Worm (Caenorhabditis elegans) whole organism, late embryonic: ENCODE data around the gene fbxc-58.

ENCODE experiments used
- ama-1 ChIP-seq: fragments of 150-350 bp; optimal IDR thresholded peaks from 2 replicates; lab custom pipeline; 2014
- ceh-34 ChIP-seq: sonication (generic microtip); optimal IDR thresholded peaks from 2 replicates; lab custom pipeline; 2016; ENCODE audit warnings: mild to moderate bottlenecking, missing genetic modification characterization, missing compliant biosample characterization
- dve-1 ChIP-seq: sonication (generic microtip); optimal IDR thresholded peaks from 2 replicates; lab custom pipeline; 2017; ENCODE audit warnings: antibody characterized with exemption, mild to moderate bottlenecking, missing genetic modification characterization, missing compliant biosample characterization
- gmeb-2 ChIP-seq: sonication (generic microtip); optimal IDR thresholded peaks from 2 replicates; lab custom pipeline; 2016; ENCODE audit warnings: missing genetic modification characterization, inconsistent platforms, missing compliant biosample characterization
- nhr-232 ChIP-seq: sonication (generic microtip); optimal IDR thresholded peaks from 2 replicates; lab custom pipeline; 2016; ENCODE audit warnings: missing genetic modification characterization, missing compliant biosample characterization
- pha-4 ChIP-seq: fragments of 150-350 bp; optimal IDR thresholded peaks from 2 replicates; lab custom pipeline; 2018; ENCODE audit warnings: missing biosample characterization, missing genetic modification reagents, missing genetic modification characterization
- sox-4 ChIP-seq: sonication (generic microtip); optimal IDR thresholded peaks from 2 replicates; lab custom pipeline; 2017; ENCODE audit warnings: mild to moderate bottlenecking, missing genetic modification characterization, inconsistent platforms, missing compliant biosample characterization
- unc-3 ChIP-seq, 2 experiments: fragments of 200-800 bp in 1 of 2; sonication (Bioruptor generic) in 1 of 2; sonication (generic microtip) in 1 of 2; conservative IDR thresholded peaks in 1 of 2; optimal IDR thresholded peaks in 1 of 2; 2 replicates each; pipeline versions ENCODE4 v1.3.6 to Lab custom; 2016 to 2022; ENCODE audit warnings: missing compliant biosample characterization in 2 of 2, missing genetic modification characterization in 2 of 2, missing genetic modification reagents in 1 of 2

- TF ChIP-seq unc-3 (GFP tag; conservative IDR thresholded peaks at IDR 0.05; lab: Robert Waterston, UW) (no peak), unc-3 (tag; optimal IDR thresholded peaks at IDR 0.05; lab: Kevin White, UChicago) (no peak), dve-1 (no peak), nhr-232 (tag; lab: Kevin White, UChicago) (no peak), pha-4 (tag; lab: Kevin White, UChicago) (no peak), ama-1 (lab: Kevin White, UChicago) (no peak), sox-4 (tag; lab: Kevin White, UChicago) (no peak), ceh-34 (tag; lab: Kevin White, UChicago) (no peak), gmeb-2 (tag; lab: Kevin White, UChicago) (no peak)
Measured at ce11 chrIV:9333007-9333406, 38.3 kb upstream of the fbxc-58 start.
